Worm (Caenorhabditis elegans): Measurements from ENCODE around the gene Y37D8A.8.

DNA sequence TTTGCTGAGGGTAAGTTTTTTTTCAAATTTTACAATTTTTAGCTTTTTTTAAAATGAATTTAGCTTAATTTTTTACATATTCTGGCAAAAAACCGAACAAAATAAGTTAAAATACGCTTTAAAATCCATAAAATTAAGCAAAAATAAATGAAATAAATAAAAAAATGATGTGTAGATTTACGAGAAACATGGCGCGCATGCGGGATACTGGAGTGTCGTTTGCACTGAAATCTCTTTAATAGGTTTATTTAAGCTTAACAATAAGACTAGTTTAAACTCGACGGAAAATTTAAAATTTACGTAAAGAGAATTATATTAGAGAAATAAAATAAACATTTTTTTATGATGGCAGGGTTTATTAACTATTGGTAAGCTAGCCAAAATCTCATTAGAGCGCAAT, 43.4 kb upstream of the Y37D8A.8 start:
- TF ChIP-seq ceh-43 (GFP tag; optimal IDR thresholded peaks at IDR 0.05), result no peak
- TF ChIP-seq pha-4 (tag; optimal IDR thresholded peaks at IDR 0.05), result no peak
- no peak for TF ChIP-seq nhr-28 (tag; optimal IDR thresholded peaks at IDR 0.05)
- TF ChIP-seq elt-3 (tag; optimal IDR thresholded peaks at IDR 0.05), result no peak
- no peak for TF ChIP-seq nhr-76 (tag; optimal IDR thresholded peaks at IDR 0.05)
- no peak for TF ChIP-seq mep-1 (tag; optimal IDR thresholded peaks at IDR 0.05)
- TF ChIP-seq nhr-237 (tag; optimal IDR thresholded peaks at IDR 0.05), result no peak
- no peak for TF ChIP-seq sptf-1 (tag; optimal IDR thresholded peaks at IDR 0.05)
- TF ChIP-seq ces-1 (GFP tag; optimal IDR thresholded peaks at IDR 0.05), result peak; percentile 60
- no peak for TF ChIP-seq lsy-2 (tag; optimal IDR thresholded peaks at IDR 0.05)
- TF ChIP-seq nhr-2 (tag; optimal IDR thresholded peaks at IDR 0.05), result no peak
- no peak for TF ChIP-seq ztf-11 (tag; optimal IDR thresholded peaks at IDR 0.05)

Data from whole organism, mixed stage, embryonic.